Worm (Caenorhabditis elegans) whole organism, L1 larva: ENCODE measurements around the gene bre-5.

Experiments used
- F16B12.6 ChIP-seq: fragments of 150-350 bp; optimal IDR thresholded peaks from 2 replicates; lab custom pipeline; 2014; ENCODE audit warnings: missing biosample characterization, missing genetic modification characterization
- aly-2 ChIP-seq: fragments of 150-350 bp; optimal IDR thresholded peaks from 2 replicates; lab custom pipeline; 2014; ENCODE audit warnings: missing biosample characterization, missing genetic modification characterization
- blmp-1 ChIP-seq: fragments of 150-350 bp; optimal IDR thresholded peaks from 2 replicates; lab custom pipeline; 2014; ENCODE audit warnings: missing biosample characterization, missing genetic modification characterization
- ceh-88 ChIP-seq: fragments of 200-800 bp; sonication (Bioruptor generic); IDR thresholded peaks from 2 replicates; pipeline ENCODE4 v1.3.6; 2022; ENCODE audit warnings: missing genetic modification characterization, missing compliant biosample characterization
- ceh-90 ChIP-seq: sonication (generic microtip); optimal IDR thresholded peaks from 2 replicates; lab custom pipeline; 2016; ENCODE audit warnings: missing genetic modification characterization, missing compliant biosample characterization
- efl-1 ChIP-seq, 4 experiments: fragments of 150-350 bp; optimal IDR thresholded peaks in 3 of 4; peaks in 1 of 4; 1 replicate in 1 of 4; 2 replicates in 3 of 4; lab custom pipeline; 2014; ENCODE audit warnings: missing biosample characterization in 2 of 4, missing genetic modification characterization in 2 of 4, missing genetic modification reagents in 2 of 4
- egl-13 ChIP-seq: sonication (generic microtip); optimal IDR thresholded peaks from 2 replicates; lab custom pipeline; 2016; ENCODE audit warnings: missing genotype, missing genetic modification reagents, missing genetic modification characterization, missing compliant biosample characterization
- elt-2 ChIP-seq: sonication (generic microtip); optimal IDR thresholded peaks from 2 replicates; lab custom pipeline; 2016; ENCODE audit warnings: missing genetic modification characterization, mild to moderate bottlenecking, inconsistent platforms, missing compliant biosample characterization, missing genetic modification reagents
- elt-3 ChIP-seq, 6 experiments: fragments of 150-350 bp in 1 of 6; sonication (generic microtip); optimal IDR thresholded peaks; 2 replicates each; lab custom pipeline; 2017 to 2018; ENCODE audit warnings: missing biosample characterization in 6 of 6, missing genetic modification characterization in 6 of 6, inconsistent platforms in 1 of 6
- ets-5 ChIP-seq: fragments of 200-800 bp; sonication (Bioruptor generic); IDR thresholded peaks from 2 replicates; pipeline ENCODE4 v1.3.6; 2022; ENCODE audit warnings: missing genetic modification characterization, missing compliant biosample characterization
- fkh-10 ChIP-seq: sonication (generic microtip); optimal IDR thresholded peaks from 2 replicates; lab custom pipeline; 2017; ENCODE audit warnings: missing biosample characterization, missing genetic modification reagents, missing genetic modification characterization
- fos-1 ChIP-seq: fragments of 150-350 bp; optimal IDR thresholded peaks from 2 replicates; lab custom pipeline; 2014; ENCODE audit warnings: missing biosample characterization, missing genetic modification characterization
- lin-14 ChIP-seq: fragments of 200-800 bp; sonication (Bioruptor generic); optimal IDR thresholded peaks from 2 replicates; lab custom pipeline; 2018; ENCODE audit warnings: mild to moderate bottlenecking, missing genetic modification characterization, moderate library complexity, missing compliant biosample characterization
- lin-35 ChIP-seq, 2 experiments: fragments of 150-350 bp; optimal IDR thresholded peaks; 2 replicates each; lab custom pipeline; 2014; ENCODE audit warnings: missing biosample characterization in 2 of 2, missing genetic modification characterization in 2 of 2, missing genetic modification reagents in 2 of 2
- lin-39 ChIP-seq: fragments of 150-350 bp; optimal IDR thresholded peaks from 2 replicates; lab custom pipeline; 2014; ENCODE audit warnings: missing biosample characterization, missing genetic modification reagents, missing genetic modification characterization
- lir-3 ChIP-seq: sonication (generic microtip); optimal IDR thresholded peaks from 2 replicates; lab custom pipeline; 2016; ENCODE audit warnings: mild to moderate bottlenecking, missing genetic modification characterization, moderate library complexity, missing compliant biosample characterization; ENCODE audit not compliant: poor library complexity
- lsy-2 ChIP-seq, 2 experiments: fragments of 150-350 bp; optimal IDR thresholded peaks; 2 replicates each; lab custom pipeline; 2014; ENCODE audit warnings: missing biosample characterization in 2 of 2, missing genetic modification characterization in 2 of 2
- mep-1 ChIP-seq: fragments of 150-350 bp; optimal IDR thresholded peaks from 2 replicates; lab custom pipeline; 2014; ENCODE audit warnings: missing biosample characterization, missing genetic modification characterization
- nhr-19 ChIP-seq: fragments of 200-800 bp; sonication (Bioruptor generic); conservative IDR thresholded peaks from 2 replicates; pipeline ENCODE4 v1.3.6; 2022; ENCODE audit warnings: missing genetic modification characterization, missing compliant biosample characterization
- nhr-20 ChIP-seq: sonication (generic microtip); optimal IDR thresholded peaks from 2 replicates; lab custom pipeline; 2016; ENCODE audit warnings: mild to moderate bottlenecking, missing genetic modification characterization, missing compliant biosample characterization
- nhr-47 ChIP-seq: sonication (generic microtip); optimal IDR thresholded peaks from 2 replicates; lab custom pipeline; 2016; ENCODE audit warnings: mild to moderate bottlenecking, missing genetic modification characterization, moderate library complexity, missing compliant biosample characterization
- nhr-71 ChIP-seq: sonication (generic microtip); optimal IDR thresholded peaks from 2 replicates; lab custom pipeline; 2016; ENCODE audit warnings: mild to moderate bottlenecking, missing genetic modification characterization, moderate library complexity, missing compliant biosample characterization
- nhr-76 ChIP-seq: sonication (generic microtip); optimal IDR thresholded peaks from 2 replicates; lab custom pipeline; 2017; ENCODE audit warnings: missing biosample characterization, missing genetic modification characterization
- nhr-84 ChIP-seq: sonication (generic microtip); optimal IDR thresholded peaks from 2 replicates; lab custom pipeline; 2017; ENCODE audit warnings: missing biosample characterization, missing genetic modification characterization
- nhr-85 ChIP-seq: sonication (generic microtip); peaks from one replicate; lab custom pipeline; 2016; ENCODE audit warnings: missing genetic modification characterization, inconsistent platforms, missing compliant biosample characterization
- nhr-90 ChIP-seq: sonication (generic microtip); optimal IDR thresholded peaks from 2 replicates; lab custom pipeline; 2016; ENCODE audit warnings: mild to moderate bottlenecking, missing genetic modification characterization, missing compliant biosample characterization; ENCODE audit not compliant: poor library complexity
- skn-1 ChIP-seq: fragments of 150-350 bp; optimal IDR thresholded peaks from 2 replicates; lab custom pipeline; 2014; ENCODE audit warnings: missing biosample characterization, missing genetic modification characterization
- snu-23 ChIP-seq: sonication (generic microtip); optimal IDR thresholded peaks from 2 replicates; lab custom pipeline; 2016; ENCODE audit warnings: missing genetic modification characterization, missing compliant biosample characterization
- tlp-1 ChIP-seq: fragments of 150-350 bp; optimal IDR thresholded peaks from 2 replicates; lab custom pipeline; 2014; ENCODE audit warnings: missing biosample characterization, missing genetic modification characterization
- xbp-1 ChIP-seq: sonication (generic microtip); optimal IDR thresholded peaks from 2 replicates; lab custom pipeline; 2016; ENCODE audit warnings: missing genetic modification characterization, missing compliant biosample characterization
- ztf-11 ChIP-seq, 2 experiments: sonication (generic microtip); optimal IDR thresholded peaks; 2 replicates each; lab custom pipeline; 2016 to 2017; ENCODE audit warnings: missing genetic modification characterization in 2 of 2, missing biosample characterization in 1 of 2, missing compliant biosample characterization in 1 of 2

bre-5 gene

DNA sequence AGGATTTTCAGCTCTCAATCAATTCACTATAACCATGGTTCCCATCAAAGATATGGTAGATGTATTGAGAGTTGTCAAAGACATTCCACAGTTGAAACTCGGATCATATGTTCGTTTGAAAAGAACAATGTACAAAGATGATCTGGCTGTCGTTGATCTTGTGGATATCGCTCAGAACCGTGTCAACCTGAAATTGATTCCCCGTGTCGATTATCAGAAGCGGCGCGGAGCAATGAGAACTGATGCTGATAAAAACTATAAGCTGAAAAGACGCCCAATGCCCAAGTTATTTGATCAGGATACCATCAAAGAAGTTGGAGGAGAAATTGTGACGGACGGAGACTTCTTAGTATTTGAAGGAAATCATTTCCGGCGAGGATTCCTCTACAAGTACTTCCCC, 1.4 kb upstream of the bre-5 start:
- TF ChIP-seq xbp-1 (tag; lab: Kevin White, UChicago) = no peak
- TF ChIP-seq lin-39 (tag; lab: Kevin White, UChicago) = no peak
- TF ChIP-seq egl-13 (tag; lab: Kevin White, UChicago) = no peak

DNA sequence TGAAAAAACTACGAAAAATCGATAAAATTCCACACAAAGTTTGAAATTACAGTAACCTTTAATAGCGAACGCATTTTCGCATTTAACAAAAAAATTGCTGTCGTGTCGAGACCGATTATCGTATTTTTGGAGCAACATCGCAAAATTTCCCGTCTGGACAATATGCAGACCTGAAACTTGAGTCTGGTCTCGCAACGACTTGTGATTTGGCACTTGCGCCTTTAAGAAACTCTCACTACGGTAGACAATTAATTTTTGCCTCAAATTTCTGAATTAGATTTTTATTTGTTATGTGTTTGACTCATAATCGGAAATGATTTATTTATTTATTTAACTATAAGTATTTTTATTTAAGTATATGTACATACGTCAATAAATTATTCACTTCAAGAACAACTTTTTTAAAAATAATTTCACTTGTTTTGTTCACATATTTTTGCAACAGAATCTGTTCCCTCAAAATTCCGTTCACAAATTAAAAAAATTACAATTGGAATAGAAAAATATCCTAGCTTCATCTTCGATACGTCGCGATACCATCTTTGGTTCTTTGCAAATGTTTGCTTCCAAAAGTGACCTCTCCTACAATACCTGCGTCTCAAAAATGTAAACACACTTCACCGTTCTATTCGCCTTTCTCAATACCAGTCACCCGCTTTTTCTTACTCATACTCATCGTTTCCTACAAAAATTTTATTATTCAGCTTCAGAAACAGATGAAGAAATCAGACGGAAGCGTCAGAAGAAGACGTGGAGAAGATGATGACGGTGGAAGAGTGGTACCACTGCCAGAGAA, 3.3 kb downstream of the bre-5 start, which contains the start of gene T12G3.4:
TSS of gene T12G3.4 (plus strand) at position 705 of the 796 bp plus-strand sequence.
- TF ChIP-seq aly-2 (tag; lab: Kevin White, UChicago) = no peak
- no peak for TF ChIP-seq ets-5
- no peak for TF ChIP-seq elt-3 (tag; optimal IDR thresholded peaks at IDR 0.05; lab: Kevin White, UChicago)
- no peak for TF ChIP-seq ztf-11 (tag; optimal IDR thresholded peaks at IDR 0.05; lab: Kevin White, UChicago)
- TF ChIP-seq skn-1 (tag; lab: Kevin White, UChicago) = no peak
- TF ChIP-seq fos-1 (tag; lab: Kevin White, UChicago) = no peak
- no peak for TF ChIP-seq tlp-1 (tag; lab: Kevin White, UChicago)
- no peak for TF ChIP-seq nhr-76 (tag; lab: Kevin White, UChicago)
- no peak for TF ChIP-seq lin-14 (GFP tag; lab: Kevin White, UChicago)
- TF ChIP-seq nhr-84 = no peak
- TF ChIP-seq F16B12.6 (tag; lab: Kevin White, UChicago) = no peak
- TF ChIP-seq mep-1 (tag; lab: Kevin White, UChicago) = no peak
- TF ChIP-seq nhr-47 (tag; lab: Kevin White, UChicago) = no peak
- TF ChIP-seq blmp-1 (tag; lab: Kevin White, UChicago) = no peak

DNA sequence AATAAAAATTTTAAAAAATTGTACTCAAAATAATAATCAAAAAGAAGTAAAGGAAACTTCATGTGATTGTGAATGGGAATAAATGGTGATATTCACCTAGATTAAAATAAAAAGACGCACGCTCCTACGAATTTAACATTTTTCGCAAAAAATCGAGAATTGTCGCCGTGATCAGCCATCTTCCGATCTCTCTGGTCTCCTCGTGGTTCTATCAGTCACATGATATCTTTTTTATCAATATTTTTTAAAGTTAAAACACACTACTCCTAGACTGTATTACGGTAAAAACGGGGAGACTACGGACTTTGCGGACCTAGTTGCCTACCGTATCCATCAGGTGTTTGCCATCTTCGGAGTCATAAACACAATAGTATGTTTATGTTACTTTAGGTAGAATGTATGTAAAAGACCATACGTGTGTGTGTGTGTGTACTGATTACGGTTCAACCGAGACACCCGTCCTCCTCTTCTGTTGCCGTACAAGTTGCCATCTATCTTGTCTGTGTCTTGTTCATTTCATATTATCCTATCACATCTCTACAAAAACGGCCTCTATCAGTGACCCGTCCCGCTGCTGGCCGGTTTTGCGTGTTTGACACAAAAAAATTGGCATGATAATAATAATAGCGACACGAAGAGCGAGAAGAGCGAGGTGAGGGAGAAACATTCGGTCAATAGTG, 4.4 kb downstream of the bre-5 start, which contains the start of gene T12G3.2:
TSS of gene T12G3.2 (minus strand) at position 444 of the 680 bp plus-strand sequence.
- no peak for TF ChIP-seq efl-1 (optimal IDR thresholded peaks at IDR 0.05; lab: Kevin White, UChicago)
- TF ChIP-seq efl-1 (GFP tag; optimal IDR thresholded peaks at IDR 0.05 in 1 of 2; lab: Kevin White, UChicago) = peak in 1 of 2 experiments; percentile 82
- no peak for TF ChIP-seq lir-3 (tag; lab: Kevin White, UChicago)
- TF ChIP-seq nhr-85 = peak; percentile 86
- peak; percentile 40 for TF ChIP-seq snu-23
- TF ChIP-seq ceh-88 (GFP tag; lab: Robert Waterston, UW) = no peak
- TF ChIP-seq fkh-10 (GFP tag; lab: Kevin White, UChicago) = no peak
- TF ChIP-seq nhr-90 (tag; lab: Kevin White, UChicago) = peak; percentile 33
- peak; percentile 60 for TF ChIP-seq lin-14 (GFP tag; lab: Kevin White, UChicago)
- peak in 1 of 2 experiments; percentile 50 for TF ChIP-seq lsy-2 (tag; optimal IDR thresholded peaks at IDR 0.05; lab: Kevin White, UChicago)
- TF ChIP-seq elt-2 (tag; lab: Kevin White, UChicago) = peak; percentile 74
- peak in 2 of 6 experiments; percentile 19 to 71 for TF ChIP-seq elt-3 (tag; optimal IDR thresholded peaks at IDR 0.05; lab: Kevin White, UChicago)
- peak; percentile 20 for TF ChIP-seq blmp-1 (tag; lab: Kevin White, UChicago)
- no peak for TF ChIP-seq aly-2 (tag; lab: Kevin White, UChicago)
- no peak for TF ChIP-seq ceh-90
- TF ChIP-seq nhr-71 = peak; percentile 52
- peak in 1 of 2 experiments; percentile 52 for TF ChIP-seq lin-35 (GFP tag; optimal IDR thresholded peaks at IDR 0.05; lab: Kevin White, UChicago)
- TF ChIP-seq nhr-20 (tag; lab: Kevin White, UChicago) = peak; percentile 76
- peak; percentile 5; the same call in 1 of the 2 replicates for TF ChIP-seq nhr-19 (GFP tag; lab: Robert Waterston, UW)
